Fruit fly (Drosophila melanogaster): ENCODE measurements around the gene pan.

DNA sequence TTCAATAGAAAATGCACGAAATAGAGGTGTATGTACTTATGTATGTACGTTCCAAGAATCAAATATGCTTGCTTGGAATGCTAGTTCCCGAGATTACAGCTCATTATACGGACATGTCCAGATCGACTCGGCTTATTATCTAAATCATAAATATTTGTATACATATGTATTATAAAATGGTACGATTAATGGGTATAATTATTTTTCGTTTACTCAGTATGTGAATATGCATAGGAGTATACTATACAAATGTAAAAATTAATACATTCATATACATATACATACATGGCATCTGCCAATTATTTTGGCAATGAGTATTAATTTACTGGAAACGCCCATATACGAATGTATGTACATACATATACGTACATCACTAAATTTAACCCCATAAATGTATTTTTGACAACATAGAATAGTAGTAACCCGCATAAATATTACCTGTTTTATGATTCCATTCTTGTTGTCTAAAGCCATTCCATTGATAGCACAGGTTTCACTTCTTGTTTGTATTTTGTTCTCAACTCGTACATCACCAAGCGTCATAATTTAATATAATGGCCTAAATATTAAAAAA is 59.8 kb downstream of the pan start:
- TF ChIP-seq lola (GFP tag; optimal IDR thresholded peaks at IDR 0.05) (no peak), Myc (optimal IDR thresholded peaks at IDR 0.05) (no peak), Dfd (GFP tag; optimal IDR thresholded peaks at IDR 0.05) (no peak), Mio (GFP tag; optimal IDR thresholded peaks at IDR 0.05) (no peak), dmrt93B (GFP tag; optimal IDR thresholded peaks at IDR 0.05) (no peak), h (GFP tag; optimal IDR thresholded peaks at IDR 0.05) (no peak), Hr83 (GFP tag; optimal IDR thresholded peaks at IDR 0.05; ENCODE audit: poor library complexity, severe bottlenecking) (no peak), br (GFP tag; optimal IDR thresholded peaks at IDR 0.05) (no peak), fru (GFP tag; optimal IDR thresholded peaks at IDR 0.05) (no peak), CG9705 (GFP tag; optimal IDR thresholded peaks at IDR 0.05) (no peak), CG32264 (GFP tag; optimal IDR thresholded peaks at IDR 0.05) (no peak), pan (optimal IDR thresholded peaks at IDR 0.05) (no peak)

All from whole organism, wandering third instar larva.